Fruit fly (Drosophila melanogaster) S2 (cell line): ENCODE data around the gene CG18766.

Experiments
- CG8478 ChIP-seq: fragments of >200 bp; optimal IDR thresholded peaks from 2 replicates; lab custom pipeline; 2018
- CTCF ChIP-seq, 2 experiments: fragments of >200 bp; optimal IDR thresholded peaks; 2 replicates each; lab custom pipeline; 2018

dm6 chr3R:27217465-27218059 lies 27.5 kb downstream of the CG18766 start:
- no peak for TF ChIP-seq CG8478 (lab: Kevin White, UChicago)
- TF ChIP-seq CTCF (optimal IDR thresholded peaks at IDR 0.05; lab: Kevin White, UChicago) = no peak
